Fruit fly (Drosophila melanogaster): Measurements from ENCODE around the gene CG32086.

Gene CG32086

dm6 chr3L:11561946-11562760, 21.7 kb downstream of the CG32086 start, which contains the start of the genes CG7394 and Mob2 (continued):
- TF ChIP-seq cg (GFP tag; optimal IDR thresholded peaks at IDR 0.05) (peak; percentile 91), CG12391 (tag; optimal IDR thresholded peaks at IDR 0.05) (peak; percentile 96), CG34422 (GFP tag; IDR thresholded peaks at IDR 0.05) (peak; percentile 81), Kr (GFP tag; optimal IDR thresholded peaks at IDR 0.05) (no peak), CG11093 (GFP tag; IDR thresholded peaks at IDR 0.05) (peak; percentile 86; the same call in 2 of the 3 replicates), Hsf (GFP tag; optimal IDR thresholded peaks at IDR 0.05) (peak; percentile 93), unc-4 (GFP tag; IDR thresholded peaks at IDR 0.05; ENCODE audit: partially characterized antibody) (peak; percentile 87), chm (GFP tag; IDR thresholded peaks at IDR 0.05) (peak; percentile 76), bbx (GFP tag; IDR thresholded peaks at IDR 0.05; ENCODE audit: partially characterized antibody) (peak; percentile 77), CG2202 (tag; optimal IDR thresholded peaks at IDR 0.05) (peak; percentile 84), CG18599 (GFP tag; optimal IDR thresholded peaks at IDR 0.05) (peak; percentile 87), gce (GFP tag; IDR thresholded peaks at IDR 0.05) (peak; percentile 81), HHEX (GFP tag; optimal IDR thresholded peaks at IDR 0.05) (peak; percentile 80), Eip74EF (GFP tag; optimal IDR thresholded peaks at IDR 0.05) (peak in 1 of 2 experiments; percentile 70), CG7745 (tag; optimal IDR thresholded peaks at IDR 0.05) (no peak), CG15073 (GFP tag; optimal IDR thresholded peaks at IDR 0.05) (peak; percentile 44), sens (GFP tag) (peak; percentile 97), CrebB (tag; optimal IDR thresholded peaks at IDR 0.05) (peak; percentile 83), GATAe (GFP tag; conservative IDR thresholded peaks at IDR 0.05) (peak; percentile 64), CG10979 (tag; optimal IDR thresholded peaks at IDR 0.05) (peak; percentile 85), lov (optimal IDR thresholded peaks at IDR 0.05) (no peak), lov (GFP tag; IDR thresholded peaks at IDR 0.05) (peak; percentile 79; the same call in 1 of the 3 replicates), zen (tag; optimal IDR thresholded peaks at IDR 0.05) (peak; percentile 79), dm (GFP tag; optimal IDR thresholded peaks at IDR 0.05) (peak; percentile 67), ara (GFP tag; IDR thresholded peaks at IDR 0.05) (peak; percentile 91), grn (GFP tag; optimal IDR thresholded peaks at IDR 0.05) (peak; percentile 61), lola (GFP tag; optimal IDR thresholded peaks at IDR 0.05) (peak in 1 of 3 experiments; percentile 85), Vsx1 (GFP tag; optimal IDR thresholded peaks at IDR 0.05) (peak; percentile 59), CG10321 (GFP tag; IDR thresholded peaks at IDR 0.05) (peak; percentile 67), shn (GFP tag; optimal IDR thresholded peaks at IDR 0.05) (peak; percentile 59), vnd (GFP tag; IDR thresholded peaks at IDR 0.05; ENCODE audit: partially characterized antibody) (peak; percentile 86), ttk (GFP tag; IDR thresholded peaks at IDR 0.05) (peak; percentile 88), CG4282 (GFP tag; optimal IDR thresholded peaks at IDR 0.05) (peak; percentile 49), CG8478 (optimal IDR thresholded peaks at IDR 0.05) (no peak), CG4328 (GFP tag; optimal IDR thresholded peaks at IDR 0.05) (peak; percentile 85), Chrac-16 (GFP tag; optimal IDR thresholded peaks at IDR 0.05) (peak; percentile 90), CG30403 (GFP tag; optimal IDR thresholded peaks at IDR 0.05) (peak; percentile 93), E2f1 (GFP tag; IDR thresholded peaks at IDR 0.05) (peak; percentile 89), CG12942 (GFP tag; optimal IDR thresholded peaks at IDR 0.05) (peak; percentile 88), CG2116 (GFP tag; optimal IDR thresholded peaks at IDR 0.05) (peak; percentile 92), CG6854 (GFP tag; optimal IDR thresholded peaks at IDR 0.05) (no peak), D (optimal IDR thresholded peaks at IDR 0.05) (peak; percentile 63), D (GFP tag; optimal IDR thresholded peaks at IDR 0.05) (peak; percentile 70), CG8290 (GFP tag; optimal IDR thresholded peaks at IDR 0.05) (peak; percentile 89), CG8290 (tag; optimal IDR thresholded peaks at IDR 0.05) (peak; percentile 81 to 92), wdn (GFP tag; IDR thresholded peaks at IDR 0.05) (peak; percentile 93), zf30C (GFP tag; optimal IDR thresholded peaks at IDR 0.05) (no peak), CG10267 (tag; optimal IDR thresholded peaks at IDR 0.05) (peak; percentile 85), CG8924 (tag; optimal IDR thresholded peaks at IDR 0.05) (peak; percentile 95), CG31441 (GFP tag; IDR thresholded peaks at IDR 0.05) (peak; percentile 84)
